Fruit fly (Drosophila melanogaster): ENCODE results near the gene Hrs.

dm6 chr2L:2732139-2732830 is 7.5 kb upstream of the Hrs start:
- no peak for TF ChIP-seq pan (optimal IDR thresholded peaks at IDR 0.05)
- TF ChIP-seq psq (optimal IDR thresholded peaks at IDR 0.05): no peak
- TF ChIP-seq Dll (optimal IDR thresholded peaks at IDR 0.05): no peak
- no peak for TF ChIP-seq CG8478 (optimal IDR thresholded peaks at IDR 0.05)
- no peak for TF ChIP-seq usp (GFP tag; optimal IDR thresholded peaks at IDR 0.05)

All from whole organism.